Worm (Caenorhabditis elegans) whole organism, L1 larva: Measurements from ENCODE around the gene srv-15.

Experiments used
- ama-1 ChIP-seq: fragments of 150-350 bp; optimal IDR thresholded peaks from 2 replicates; lab custom pipeline; 2014
- elt-2 ChIP-seq: sonication (generic microtip); optimal IDR thresholded peaks from 2 replicates; lab custom pipeline; 2016; ENCODE audit warnings: missing genetic modification characterization, mild to moderate bottlenecking, inconsistent platforms, missing compliant biosample characterization, missing genetic modification reagents
- fkh-10 ChIP-seq: sonication (generic microtip); optimal IDR thresholded peaks from 2 replicates; lab custom pipeline; 2017; ENCODE audit warnings: missing biosample characterization, missing genetic modification reagents, missing genetic modification characterization
- mdl-1 ChIP-seq, 2 experiments: fragments of 150-350 bp; optimal IDR thresholded peaks; 2 replicates each; lab custom pipeline; 2014 to 2017; ENCODE audit warnings: missing biosample characterization in 2 of 2, missing genetic modification characterization in 2 of 2, inconsistent platforms in 1 of 2
- nhr-20 ChIP-seq: sonication (generic microtip); optimal IDR thresholded peaks from 2 replicates; lab custom pipeline; 2016; ENCODE audit warnings: mild to moderate bottlenecking, missing genetic modification characterization, missing compliant biosample characterization
- nhr-77 ChIP-seq: fragments of 150-350 bp; optimal IDR thresholded peaks from 2 replicates; lab custom pipeline; 2014; ENCODE audit warnings: missing biosample characterization, missing genetic modification characterization
- sptf-1 ChIP-seq: fragments of 150-350 bp; optimal IDR thresholded peaks from 2 replicates; lab custom pipeline; 2014; ENCODE audit warnings: missing biosample characterization, missing genetic modification characterization
- zag-1 ChIP-seq: fragments of 150-350 bp; optimal IDR thresholded peaks from 2 replicates; lab custom pipeline; 2014; ENCODE audit warnings: missing biosample characterization, missing genetic modification characterization

ce11 chrIV:15872633-15873032 lies 33.7 kb upstream of the srv-15 start, which contains the start of gene gcy-25:
- no peak for TF ChIP-seq mdl-1 (tag; optimal IDR thresholded peaks at IDR 0.05; lab: Kevin White, UChicago)
- TF ChIP-seq zag-1 (tag; lab: Kevin White, UChicago) = no peak
- no peak for TF ChIP-seq ama-1 (lab: Kevin White, UChicago)
- TF ChIP-seq nhr-77 (tag; lab: Kevin White, UChicago) = no peak
- no peak for TF ChIP-seq sptf-1 (tag; lab: Kevin White, UChicago)
- TF ChIP-seq fkh-10 (GFP tag; lab: Kevin White, UChicago) = no peak
- no peak for TF ChIP-seq elt-2 (tag; lab: Kevin White, UChicago)
- TF ChIP-seq nhr-20 (tag; lab: Kevin White, UChicago) = no peak
